Fruit fly (Drosophila melanogaster): ENCODE results near the gene fzo.

Gene fzo

DNA sequence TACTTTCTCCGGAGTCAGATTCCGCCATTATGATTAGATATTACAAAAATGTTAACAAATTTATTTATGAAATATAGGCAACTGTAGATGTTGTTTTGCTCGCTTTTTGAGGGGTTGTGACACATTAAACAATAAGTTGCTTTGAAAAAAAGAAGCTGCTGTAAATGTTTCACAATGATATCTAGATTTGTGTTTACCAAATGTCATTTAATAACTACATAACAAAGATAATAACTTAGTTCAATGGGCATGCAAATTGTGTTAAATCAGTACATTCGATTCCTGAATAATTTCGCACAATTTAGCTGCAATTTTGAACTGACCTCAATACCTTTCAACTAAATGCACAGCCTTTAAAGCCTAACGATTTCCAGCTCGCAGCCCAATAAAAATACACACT, at the start of gene fzo:
Gene fzo (minus strand): TSS at position 101 of the 400 bp plus-strand sequence.
- TF ChIP-seq CG8478 (optimal IDR thresholded peaks at IDR 0.05) (no peak), CTCF (optimal IDR thresholded peaks at IDR 0.05) (no peak)

DNA sequence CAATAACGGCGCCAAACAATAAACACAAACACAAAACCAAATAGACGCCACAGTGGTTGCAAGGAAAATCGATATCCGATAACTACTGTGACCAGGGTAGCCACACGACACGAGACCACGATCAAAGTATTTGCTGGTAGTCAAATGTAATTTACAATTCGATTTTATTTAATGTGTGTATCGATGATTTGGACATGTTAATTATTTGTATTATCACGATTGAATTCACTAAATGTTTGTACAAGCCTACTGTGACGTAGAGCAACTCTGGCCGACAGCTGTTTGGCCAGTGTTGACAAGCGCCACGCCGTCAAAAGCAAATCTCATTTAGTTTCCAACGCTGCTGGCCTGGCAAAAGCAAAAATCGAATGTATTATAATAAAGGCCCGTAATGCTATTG, 47.4 kb upstream of the fzo start, which contains the start of the genes Rad60 and EloA:
Gene Rad60 (minus strand): TSS at position 222 of the 400 bp plus-strand sequence.
Gene EloA (plus strand): TSS at position 308 of the 400 bp plus-strand sequence.
- TF ChIP-seq CTCF (optimal IDR thresholded peaks at IDR 0.05) (no peak), CG8478 (optimal IDR thresholded peaks at IDR 0.05) (no peak)

DNA sequence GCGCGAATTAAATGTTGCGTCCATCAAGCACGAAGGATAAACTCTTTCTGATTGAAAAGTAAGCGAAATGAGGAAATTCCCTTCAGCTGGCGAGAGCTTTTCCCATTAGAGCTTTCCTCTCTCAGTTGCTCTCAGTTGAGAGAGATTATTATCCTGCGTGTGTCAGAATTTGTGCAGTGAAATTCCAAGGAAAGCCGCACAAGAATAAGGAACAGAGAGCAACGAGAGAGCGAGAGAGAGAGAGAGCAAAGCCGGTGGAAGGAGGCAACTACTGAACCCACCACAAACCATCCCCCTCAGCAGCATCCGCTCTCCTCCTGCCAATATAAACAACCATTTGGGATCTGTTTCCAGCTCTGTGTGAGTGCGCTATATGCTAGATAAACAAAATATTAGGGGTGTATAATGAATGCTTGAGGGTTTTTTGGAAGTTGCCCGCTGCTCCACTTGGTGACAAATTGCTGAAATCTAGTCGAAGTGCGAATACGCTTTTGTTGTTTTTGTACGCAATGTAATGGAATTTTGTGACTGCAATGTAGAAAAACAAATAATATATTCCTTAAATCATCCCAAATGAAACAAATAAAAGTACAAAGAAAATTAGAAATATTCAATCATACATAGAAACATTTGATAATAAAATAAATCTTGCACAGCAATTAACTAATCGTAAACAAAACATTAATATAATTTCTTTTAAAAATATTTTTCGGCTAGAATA, 45.2 kb upstream of the fzo start, which contains the start of gene CG4467:
Gene CG4467 (minus strand): TSS at position 51 of the 721 bp plus-strand sequence.
- TF ChIP-seq CG8478 (optimal IDR thresholded peaks at IDR 0.05) (no peak), CTCF (optimal IDR thresholded peaks at IDR 0.05) (no peak)

DNA sequence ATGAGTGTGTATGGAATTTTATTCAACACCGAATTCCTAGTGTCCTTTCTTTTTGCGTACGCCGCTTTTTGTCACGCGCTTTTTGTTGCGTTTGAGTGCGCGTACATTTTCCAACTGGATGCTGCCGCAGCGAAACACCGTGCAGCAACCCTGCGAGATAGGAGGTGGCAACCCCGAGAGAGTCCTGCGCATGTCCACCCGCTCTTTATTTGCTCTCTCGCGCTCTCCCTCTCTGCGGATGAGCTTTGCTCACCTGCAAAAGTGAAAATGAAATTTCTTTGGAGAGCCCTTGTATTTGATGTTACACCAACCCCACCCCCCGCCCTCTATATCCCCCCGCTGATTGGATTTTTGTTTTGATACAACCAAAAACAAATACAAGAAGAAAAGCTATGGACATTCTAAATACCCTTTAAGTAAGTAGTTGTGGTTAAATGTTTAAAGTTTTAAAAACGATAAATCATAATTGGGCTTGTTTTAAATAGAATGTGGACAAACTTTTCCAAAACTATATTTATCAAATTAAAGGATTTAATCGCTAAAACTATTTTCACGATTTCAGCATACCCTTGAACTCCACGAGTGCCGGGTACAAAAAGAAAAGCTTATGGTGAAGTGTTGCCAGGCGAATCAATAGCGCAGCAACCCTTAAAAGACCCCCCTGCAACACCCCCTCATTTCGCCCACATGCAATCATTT, 36.2 kb upstream of the fzo start:
- TF ChIP-seq CTCF (optimal IDR thresholded peaks at IDR 0.05), result no peak
- TF ChIP-seq CG8478 (optimal IDR thresholded peaks at IDR 0.05), result no peak

DNA sequence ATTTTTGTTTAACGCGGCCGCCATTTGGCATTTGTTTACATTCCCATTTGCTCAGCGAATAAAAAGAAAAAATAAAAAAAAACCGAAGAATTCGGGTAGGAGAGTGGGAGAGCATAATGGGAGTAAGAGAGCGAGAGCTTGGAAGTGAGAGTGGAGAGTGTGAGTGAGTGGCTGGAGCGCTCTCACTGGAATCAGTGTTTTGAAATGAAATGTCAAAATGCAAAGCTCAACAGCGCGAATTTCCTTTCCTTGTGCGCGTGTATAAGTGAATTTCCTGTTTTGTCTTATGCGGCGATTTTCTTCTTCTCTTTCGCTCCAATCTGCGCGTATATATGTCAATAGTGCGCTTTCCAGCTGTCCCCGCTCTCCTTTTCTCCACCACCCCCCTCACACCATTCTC, 35.2 kb upstream of the fzo start:
- TF ChIP-seq CG8478 (optimal IDR thresholded peaks at IDR 0.05) (no peak), CTCF (optimal IDR thresholded peaks at IDR 0.05) (no peak)

DNA sequence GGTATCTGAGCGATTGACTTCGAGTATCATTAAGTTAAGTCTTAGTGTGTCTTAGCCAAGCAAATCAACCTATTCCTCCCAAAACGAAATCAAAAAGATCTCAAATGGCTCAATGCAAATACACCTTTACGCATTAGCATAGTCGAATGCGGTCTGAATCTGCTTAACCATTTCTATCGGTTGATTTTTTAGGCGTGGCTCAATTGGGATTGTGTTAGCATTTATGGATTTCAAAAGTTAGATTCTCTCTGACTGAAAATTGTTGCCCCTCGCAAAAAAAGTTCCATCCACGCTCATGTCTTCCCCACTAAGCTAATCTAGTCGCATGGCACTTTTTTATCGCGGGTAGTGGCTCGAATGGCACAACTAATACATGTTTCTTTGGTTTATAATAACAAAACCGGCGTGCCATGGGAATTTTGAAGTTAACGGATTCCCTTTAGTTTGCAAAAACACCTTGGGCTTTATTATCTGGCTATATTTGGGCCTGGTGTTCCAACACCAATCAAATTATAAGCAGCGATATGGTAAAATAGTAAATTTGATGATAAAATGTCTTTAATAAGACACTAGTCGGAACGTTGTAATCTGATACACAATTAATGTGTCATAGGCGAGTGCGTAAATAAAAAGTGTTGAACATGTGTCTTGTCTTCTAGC, 24.9 kb upstream of the fzo start:
- TF ChIP-seq CG8478 (optimal IDR thresholded peaks at IDR 0.05) (no peak), CTCF (optimal IDR thresholded peaks at IDR 0.05) (no peak)

DNA sequence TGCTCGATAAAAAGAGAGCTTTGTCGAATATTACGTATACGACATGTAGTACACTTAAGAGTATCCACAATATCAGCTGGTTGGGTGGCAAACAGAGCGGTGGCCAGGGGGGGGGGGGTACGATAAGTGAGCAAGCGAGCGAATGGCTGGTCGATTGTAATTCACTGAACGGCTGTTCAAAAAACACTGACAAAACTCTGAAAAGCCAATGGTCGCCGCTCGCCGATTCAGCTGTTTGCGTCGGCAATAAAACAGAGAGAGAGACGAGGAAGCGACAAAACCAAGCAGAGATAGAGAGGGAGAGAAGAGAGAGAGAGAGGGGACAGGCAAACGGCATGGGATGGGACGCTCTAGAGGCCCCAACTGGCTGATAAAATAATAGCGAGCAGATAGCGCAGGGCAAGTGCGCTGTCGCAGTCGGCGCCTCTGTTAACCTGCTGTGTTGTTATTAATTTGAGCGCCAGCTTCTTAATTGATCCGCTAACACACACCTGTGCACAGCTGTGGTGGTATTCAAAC, 22.7 kb upstream of the fzo start, which contains the start of gene cnc:
Gene cnc (minus strand): TSS at position 191 of the 519 bp plus-strand sequence.
- no peak for TF ChIP-seq CG8478 (optimal IDR thresholded peaks at IDR 0.05)
- TF ChIP-seq CTCF (optimal IDR thresholded peaks at IDR 0.05), result no peak

DNA sequence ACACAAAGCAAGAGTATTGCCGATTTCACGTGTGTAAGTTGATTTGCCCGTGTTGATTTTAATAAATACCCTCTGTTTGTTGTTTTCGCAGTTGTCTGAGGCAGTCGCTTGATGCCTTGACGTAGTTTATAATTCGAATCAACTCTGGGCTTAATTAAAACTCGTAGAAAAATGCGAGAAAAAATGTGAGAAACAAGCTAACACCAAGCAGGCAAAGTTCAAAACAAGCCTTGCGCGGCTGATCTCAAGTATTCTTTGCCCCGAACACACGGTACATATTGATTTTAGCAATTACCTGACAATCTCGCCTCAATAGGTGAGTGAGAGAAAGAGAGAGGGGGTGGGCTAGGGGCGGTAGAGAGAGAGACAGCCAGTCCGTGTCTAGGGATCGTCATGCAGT, 21.4 kb upstream of the fzo start:
- TF ChIP-seq CTCF (optimal IDR thresholded peaks at IDR 0.05) (no peak), CG8478 (optimal IDR thresholded peaks at IDR 0.05) (no peak)

DNA sequence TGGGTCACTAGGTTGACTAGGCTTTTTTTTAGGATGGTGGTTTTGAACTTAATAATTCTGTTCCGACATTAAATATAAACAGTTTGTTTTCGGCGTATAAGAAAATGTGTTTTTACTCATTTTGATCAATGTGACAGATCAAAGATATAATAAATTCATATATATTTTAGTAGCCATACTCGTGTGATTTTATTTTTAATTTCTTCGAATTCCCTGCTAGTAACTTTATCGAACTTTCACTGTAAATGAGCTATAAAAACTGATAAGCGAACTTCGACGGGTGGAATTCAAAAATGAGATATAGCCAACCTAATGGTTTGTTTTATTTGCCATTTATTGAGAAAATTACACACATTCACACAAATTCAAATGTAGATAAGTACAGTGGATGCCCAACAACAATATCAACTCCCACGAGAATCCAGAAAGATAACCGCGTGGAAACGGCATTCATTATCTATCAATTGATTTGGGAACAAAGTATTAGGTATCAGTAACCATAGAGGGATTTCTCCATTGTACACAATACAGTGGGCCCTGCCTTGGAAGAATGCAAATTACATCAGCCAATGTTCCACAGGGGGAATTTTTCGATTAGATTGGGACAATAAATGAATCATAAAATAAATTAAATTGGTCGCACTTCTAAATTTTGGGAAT, 19.4 kb upstream of the fzo start:
- TF ChIP-seq CG8478 (optimal IDR thresholded peaks at IDR 0.05), result no peak
- no peak for TF ChIP-seq CTCF (optimal IDR thresholded peaks at IDR 0.05)

DNA sequence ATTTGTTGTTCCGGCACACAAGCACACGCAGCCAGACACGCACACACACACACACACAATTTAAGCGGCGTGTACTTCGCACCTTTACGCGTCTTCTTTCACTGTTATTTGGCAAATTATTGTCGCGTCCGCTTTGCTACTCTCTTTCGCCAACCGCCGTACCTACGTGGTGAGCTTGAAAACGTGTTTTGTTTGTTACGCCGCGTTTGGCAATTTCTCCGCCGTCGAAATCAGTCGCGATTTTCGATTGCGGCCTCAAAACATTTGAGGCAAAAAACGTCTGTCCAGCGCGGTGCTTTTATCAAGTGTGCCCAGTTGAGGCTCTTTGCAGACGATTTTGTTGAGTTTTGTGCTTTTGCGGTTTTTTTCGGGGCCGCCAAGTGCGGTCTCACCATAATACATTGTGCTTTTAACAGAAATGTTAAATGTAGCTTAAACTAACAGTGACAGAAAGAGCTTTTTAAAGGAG, 17.9 kb upstream of the fzo start:
- TF ChIP-seq CG8478 (optimal IDR thresholded peaks at IDR 0.05), result no peak
- TF ChIP-seq CTCF (optimal IDR thresholded peaks at IDR 0.05), result no peak

DNA sequence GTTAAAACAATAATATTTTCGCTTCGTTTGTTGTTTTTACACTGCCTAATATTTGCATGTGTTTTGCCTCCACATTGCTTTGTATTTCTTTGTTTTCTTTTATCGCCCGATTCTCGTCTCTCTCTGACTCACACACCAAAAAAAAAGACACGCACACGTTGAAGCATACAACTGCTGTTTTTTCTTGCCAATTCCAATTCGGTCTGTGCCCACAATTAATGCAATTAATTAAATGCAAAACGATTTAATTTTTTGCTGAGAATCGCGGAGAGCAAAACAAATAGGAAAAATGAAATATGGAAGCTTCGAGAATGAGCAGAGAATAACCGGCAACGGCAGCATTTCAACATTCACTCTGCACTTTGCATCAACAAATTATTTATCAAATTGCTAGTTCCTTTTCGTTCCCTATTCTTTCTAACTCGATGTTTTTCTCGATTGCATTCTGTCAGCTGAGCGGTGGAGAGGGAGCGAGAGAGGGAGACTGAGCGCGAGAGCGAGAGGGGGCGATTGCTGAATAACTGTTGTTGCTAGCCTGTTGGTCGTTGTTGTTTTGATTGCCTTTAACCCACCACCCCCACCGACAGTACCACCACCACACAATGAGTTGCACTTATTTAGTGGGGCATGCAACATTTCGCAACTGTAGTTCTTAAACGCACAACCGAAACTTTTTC, 17.3 kb upstream of the fzo start:
- TF ChIP-seq CTCF (optimal IDR thresholded peaks at IDR 0.05) (no peak), CG8478 (optimal IDR thresholded peaks at IDR 0.05) (no peak)

DNA sequence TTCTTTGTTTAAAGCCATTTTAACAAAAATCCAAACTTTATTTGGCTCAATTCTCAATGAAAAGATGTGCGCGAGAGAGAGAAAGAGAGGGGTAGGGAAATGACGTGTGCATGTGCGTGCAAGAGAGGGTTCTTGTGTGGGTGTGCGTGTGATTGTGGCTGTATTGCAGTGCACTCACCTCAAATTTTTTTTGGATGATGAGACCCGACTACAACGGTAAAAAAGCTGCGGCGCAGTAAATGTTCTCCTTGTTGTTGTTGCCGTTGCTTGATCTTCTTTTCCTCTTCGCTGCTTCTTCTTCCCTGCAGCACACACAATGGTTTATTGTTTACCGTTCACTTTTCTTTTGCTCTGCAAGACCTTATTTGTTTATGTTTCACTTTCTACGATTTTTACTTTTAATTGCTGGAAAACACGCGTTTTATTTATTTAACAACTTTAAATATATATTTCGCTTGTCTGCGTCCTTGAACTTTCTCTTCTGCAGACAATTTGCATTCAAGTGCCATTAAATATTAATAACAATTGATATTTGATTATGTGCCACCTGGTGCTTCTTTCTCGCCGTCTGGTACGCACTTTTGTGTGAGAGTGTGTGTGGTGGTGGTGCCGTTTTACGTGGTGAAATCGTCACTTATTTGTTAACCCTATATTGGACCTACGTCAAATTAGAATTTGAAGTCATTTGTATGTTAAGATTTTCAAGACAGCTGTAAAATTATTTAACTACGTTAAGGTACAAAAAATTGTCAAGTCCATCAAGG, 16.6 kb upstream of the fzo start:
- TF ChIP-seq CG8478 (optimal IDR thresholded peaks at IDR 0.05) (no peak), CTCF (optimal IDR thresholded peaks at IDR 0.05) (no peak)

DNA sequence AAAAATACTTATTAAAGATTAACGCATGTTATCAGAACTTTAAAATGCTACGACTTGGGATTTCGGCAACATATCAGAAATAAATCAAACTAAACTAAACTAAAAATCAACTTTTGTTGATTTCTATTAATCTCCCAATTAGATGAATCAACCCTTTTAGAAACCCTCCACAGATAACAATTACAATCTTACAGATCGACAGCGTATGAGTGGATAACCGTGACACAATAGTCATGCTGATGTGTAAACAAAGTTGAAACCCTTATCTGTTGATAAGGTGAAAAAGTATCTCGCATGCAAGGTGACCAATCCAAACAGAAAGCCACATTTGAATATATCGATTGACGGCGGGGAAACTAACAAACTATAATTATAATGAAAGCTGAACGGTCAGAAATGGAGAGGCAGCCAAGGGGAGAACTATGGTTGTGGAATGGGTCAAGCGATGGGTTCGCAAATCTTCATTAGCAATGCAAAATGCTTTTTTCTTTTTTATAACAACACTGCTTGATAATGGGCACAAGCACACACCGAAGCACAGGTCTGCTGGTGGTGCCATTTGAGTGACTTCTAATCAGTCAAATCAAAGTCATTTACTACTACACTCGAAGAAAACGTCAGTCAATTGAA, 13.4 kb upstream of the fzo start:
- TF ChIP-seq CG8478 (optimal IDR thresholded peaks at IDR 0.05) (no peak), CTCF (optimal IDR thresholded peaks at IDR 0.05) (no peak)

Data from S2 (cell line).